Worm (Caenorhabditis elegans) whole organism, mixed stage, embryonic: ENCODE results near the gene srj-38.
A peak's percentile ranks its signal among the peaks of the same experiment; 100 is the strongest.

Experiments used
- ceh-39 ChIP-seq: fragments of 150-350 bp; optimal IDR thresholded peaks from 2 replicates; lab custom pipeline; 2014; ENCODE audit warnings: missing biosample characterization, missing genetic modification characterization
- ceh-83 ChIP-seq: fragments of 200-800 bp; sonication (Bioruptor generic); optimal IDR thresholded peaks from 2 replicates; lab custom pipeline; 2018; ENCODE audit warnings: mild to moderate bottlenecking, missing genetic modification characterization, missing compliant biosample characterization
- ces-1 ChIP-seq: fragments of 150-350 bp; optimal IDR thresholded peaks from 2 replicates; lab custom pipeline; 2014; ENCODE audit warnings: missing biosample characterization, missing genetic modification reagents, missing genetic modification characterization
- cnd-1 ChIP-seq: fragments of 200-800 bp; sonication (Bioruptor generic); optimal IDR thresholded peaks from 2 replicates; lab custom pipeline; 2018; ENCODE audit warnings: mild to moderate bottlenecking, missing genetic modification characterization, missing compliant biosample characterization
- drap-1 ChIP-seq: fragments of 200-800 bp; sonication (Bioruptor generic); optimal IDR thresholded peaks from 3 replicates; lab custom pipeline; 2018; ENCODE audit warnings: mild to moderate bottlenecking, missing genetic modification characterization, missing compliant biosample characterization
- elt-1 ChIP-seq: sonication (generic microtip); optimal IDR thresholded peaks from 2 replicates; lab custom pipeline; 2017; ENCODE audit warnings: missing genetic modification characterization, mild to moderate bottlenecking, missing compliant biosample characterization, antibody characterized with exemption, moderate library complexity, borderline replicate concordance; ENCODE audit not compliant: insufficient read depth
- elt-3 ChIP-seq: fragments of 150-350 bp; optimal IDR thresholded peaks from 2 replicates; lab custom pipeline; 2014; ENCODE audit warnings: missing biosample characterization, missing genetic modification characterization
- flh-1 ChIP-seq: fragments of 200-800 bp; sonication (Bioruptor generic); optimal IDR thresholded peaks from 2 replicates; lab custom pipeline; 2018; ENCODE audit warnings: mild to moderate bottlenecking, missing genetic modification characterization, moderate library complexity, missing compliant biosample characterization
- hlh-1 ChIP-seq: fragments of 150-350 bp; optimal IDR thresholded peaks from 2 replicates; lab custom pipeline; 2014; ENCODE audit warnings: missing biosample characterization, missing genetic modification reagents, missing genetic modification characterization
- lin-13 ChIP-seq: fragments of 150-350 bp; optimal IDR thresholded peaks from 2 replicates; lab custom pipeline; 2014; ENCODE audit warnings: missing biosample characterization, missing genetic modification characterization
- lin-32 ChIP-seq: fragments of 200-800 bp; sonication (Bioruptor generic); optimal IDR thresholded peaks from 2 replicates; lab custom pipeline; 2018; ENCODE audit warnings: mild to moderate bottlenecking, missing genetic modification characterization, missing compliant biosample characterization
- lsy-2 ChIP-seq: fragments of 150-350 bp; optimal IDR thresholded peaks from 2 replicates; lab custom pipeline; 2014; ENCODE audit warnings: missing biosample characterization, missing genetic modification characterization
- mab-5 ChIP-seq: fragments of 150-350 bp; optimal IDR thresholded peaks from 2 replicates; lab custom pipeline; 2014; ENCODE audit warnings: missing biosample characterization, missing genetic modification characterization
- mls-2 ChIP-seq: sonication (generic microtip); optimal IDR thresholded peaks from 2 replicates; lab custom pipeline; 2016; ENCODE audit warnings: mild to moderate bottlenecking, missing genetic modification characterization, moderate library complexity, missing compliant biosample characterization
- nhr-12 ChIP-seq: fragments of 150-350 bp; optimal IDR thresholded peaks from 2 replicates; lab custom pipeline; 2014; ENCODE audit warnings: missing biosample characterization, missing genetic modification characterization
- nhr-2 ChIP-seq: fragments of 150-350 bp; optimal IDR thresholded peaks from 2 replicates; lab custom pipeline; 2014; ENCODE audit warnings: missing biosample characterization, missing genetic modification characterization
- nhr-237 ChIP-seq: fragments of 150-350 bp; optimal IDR thresholded peaks from 2 replicates; lab custom pipeline; 2014; ENCODE audit warnings: missing biosample characterization, missing genetic modification characterization
- pha-4 ChIP-seq: fragments of 150-350 bp; optimal IDR thresholded peaks from 2 replicates; lab custom pipeline; 2018; ENCODE audit warnings: missing biosample characterization, missing genetic modification reagents, missing genetic modification characterization
- sem-2 ChIP-seq: fragments of 200-800 bp; sonication (Bioruptor generic); optimal IDR thresholded peaks from 2 replicates; lab custom pipeline; 2018; ENCODE audit warnings: mild to moderate bottlenecking, missing genetic modification characterization, missing compliant biosample characterization
- sptf-1 ChIP-seq: sonication (generic microtip); optimal IDR thresholded peaks from 2 replicates; lab custom pipeline; 2017; ENCODE audit warnings: mild to moderate bottlenecking, missing genetic modification characterization, moderate library complexity, missing compliant biosample characterization
- unc-120 ChIP-seq: sonication (generic microtip); optimal IDR thresholded peaks from 2 replicates; lab custom pipeline; 2017; ENCODE audit warnings: missing genetic modification characterization, missing compliant biosample characterization; ENCODE audit not compliant: poor library complexity, severe bottlenecking
- unc-39 ChIP-seq: fragments of 150-350 bp; optimal IDR thresholded peaks from 2 replicates; lab custom pipeline; 2014; ENCODE audit warnings: missing biosample characterization, missing genetic modification characterization
- unc-62 ChIP-seq: fragments of 150-350 bp; optimal IDR thresholded peaks from 2 replicates; lab custom pipeline; 2014; ENCODE audit warnings: missing biosample characterization, missing genetic modification reagents, missing genetic modification characterization
- zip-8 ChIP-seq: fragments of 150-350 bp; optimal IDR thresholded peaks from 2 replicates; lab custom pipeline; 2014; ENCODE audit warnings: missing biosample characterization, missing genetic modification characterization
- ztf-11 ChIP-seq: fragments of 150-350 bp; optimal IDR thresholded peaks from 2 replicates; lab custom pipeline; 2014; ENCODE audit warnings: missing biosample characterization, missing genetic modification characterization

The srj-38 gene

ce11 chrV:878567-878966 lies 5.7 kb downstream of the srj-38 start, which contains the start of gene T02B11.8:
TSS of gene T02B11.8 (minus strand) at chrV:878667.
- TF ChIP-seq unc-62 (GFP tag; lab: Kevin White, UChicago): no peak
- no peak for TF ChIP-seq unc-39
- TF ChIP-seq mls-2: no peak
- TF ChIP-seq sem-2 (GFP tag; lab: Kevin White, UChicago): no peak
- TF ChIP-seq unc-120 (tag; lab: Kevin White, UChicago): no peak
- no peak for TF ChIP-seq lin-13
- TF ChIP-seq elt-1 (tag; lab: Kevin White, UChicago): no peak
- TF ChIP-seq sptf-1: no peak
- TF ChIP-seq zip-8: no peak
- no peak for TF ChIP-seq drap-1 (GFP tag; lab: Kevin White, UChicago)

ce11 chrV:875945-876344 lies 8.3 kb downstream of the srj-38 start, which contains the start of gene T02B11.9:
TSS of gene T02B11.9 (plus strand) at chrV:876245.
- TF ChIP-seq ceh-39 (tag; lab: Kevin White, UChicago) (no peak), unc-62 (GFP tag; lab: Kevin White, UChicago) (no peak), lin-32 (no peak), mls-2 (no peak), sptf-1 (no peak), elt-3 (tag; lab: Kevin White, UChicago) (no peak)

- TF ChIP-seq ceh-39 (tag; lab: Kevin White, UChicago): no peak
These were observed 13.2 kb downstream of the srj-38 start, which contains the start of gene T02B11.4 for ce11 chrV:871029-871428. TSS of gene T02B11.4 (minus strand) at chrV:871129.

- TF ChIP-seq drap-1 (GFP tag; lab: Kevin White, UChicago) (no peak), ces-1 (no peak), flh-1 (GFP tag; lab: Kevin White, UChicago) (no peak), nhr-12 (tag; lab: Kevin White, UChicago) (no peak), mab-5 (no peak)
These were observed 17.5 kb downstream of the srj-38 start, which contains the start of gene T02B11.3 for ce11 chrV:866729-867128. TSS of gene T02B11.3 (minus strand) at chrV:866829.

- peak; percentile 48 for TF ChIP-seq ceh-83 (GFP tag; lab: Kevin White, UChicago)
- TF ChIP-seq ceh-39 (tag; lab: Kevin White, UChicago): no peak
These were observed 25.3 kb downstream of the srj-38 start for ce11 chrV:858841-859456.

- TF ChIP-seq flh-1 (GFP tag; lab: Kevin White, UChicago) (no peak), pha-4 (tag; lab: Kevin White, UChicago) (no peak), ceh-39 (tag; lab: Kevin White, UChicago) (no peak)
These were observed 27.7 kb downstream of the srj-38 start, which contains the start of gene K09C6.2 for ce11 chrV:856549-856948. TSS of gene K09C6.2 (plus strand) at chrV:856849.

- no peak for TF ChIP-seq sptf-1
- TF ChIP-seq, all 35 proteins: peak for 0
These were observed 29.3 kb downstream of the srj-38 start, which contains the start of gene K09C6.9 for ce11 chrV:854966-855365. TSS of gene K09C6.9 (minus strand) at chrV:855066.

ce11 chrV:852184-852583 lies 32.0 kb downstream of the srj-38 start, which contains the start of gene K09C6.3:
TSS of gene K09C6.3 (plus strand) at chrV:852484.
- TF ChIP-seq lsy-2 (tag; lab: Kevin White, UChicago) (no peak), zip-8 (no peak), nhr-237 (tag; lab: Kevin White, UChicago) (no peak), unc-120 (tag; lab: Kevin White, UChicago) (no peak), mls-2 (no peak), ztf-11 (no peak), nhr-2 (tag; lab: Kevin White, UChicago) (no peak), pha-4 (tag; lab: Kevin White, UChicago) (no peak), cnd-1 (tag; lab: Kevin White, UChicago) (no peak), lin-13 (no peak), sem-2 (GFP tag; lab: Kevin White, UChicago) (no peak), elt-1 (tag; lab: Kevin White, UChicago) (no peak), hlh-1 (tag; lab: Kevin White, UChicago) (no peak)
